2 worm cellular contexts compared by ENCODE assay signal in the genomic region with DNA sequence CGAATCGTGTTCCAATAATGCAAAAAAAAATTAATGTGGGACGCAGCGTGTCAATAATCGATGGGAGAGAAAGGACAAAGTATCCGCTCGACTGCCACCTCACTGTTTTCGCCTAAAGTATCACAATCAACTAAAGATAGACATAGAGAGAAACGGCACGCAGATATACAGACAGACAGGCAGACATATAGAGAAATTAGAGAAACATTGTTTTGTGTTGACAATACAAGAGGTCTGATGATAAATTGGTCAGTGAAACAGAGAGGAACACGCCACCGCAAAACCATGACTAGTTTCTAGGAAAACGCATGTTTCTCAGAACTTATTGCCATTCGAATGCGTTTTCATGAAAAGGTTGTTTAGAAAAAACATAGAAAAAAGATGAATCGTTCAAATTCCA.
A peak's percentile ranks its signal among the peaks of the same experiment; 100 is the strongest.
TF ChIP-seq lines count a peak whose summit lies in the region.

A gene (minus strand): TSS at position 137 of the 400 bp plus-strand sequence.

TF ChIP-seq in whole organism, L1 larva, 84 proteins besides CTCF, POLR2A, EP300 and RAD21 (continued from another document):
- TF ChIP-seq elt-3 (tag; optimal IDR thresholded peaks at IDR 0.05; lab: Kevin White, UChicago) (peak in 4 of 6 experiments; percentile 12 to 64 (median 52)), ama-1 (optimal IDR thresholded peaks at IDR 0.05; lab: Kevin White, UChicago) (no peak), lin-14 (GFP tag; optimal IDR thresholded peaks at IDR 0.05; lab: Kevin White, UChicago) (peak; percentile 85), lsy-2 (tag; optimal IDR thresholded peaks at IDR 0.05; lab: Kevin White, UChicago) (peak; percentile 8 to 49), nhr-12 (tag; optimal IDR thresholded peaks at IDR 0.05; lab: Kevin White, UChicago) (no peak), nhr-71 (tag; optimal IDR thresholded peaks at IDR 0.05; lab: Kevin White, UChicago) (peak; percentile 63)

TF ChIP-seq in whole organism, L4 larva, 104 proteins besides CTCF, POLR2A, EP300 and RAD21 (continued from another document):
- TF ChIP-seq nhr-11 (tag; optimal IDR thresholded peaks at IDR 0.05; lab: Kevin White, UChicago) (peak; percentile 64), lin-29 (GFP tag; IDR thresholded peaks at IDR 0.05; lab: Robert Waterston, UW) (no peak), nhr-111 (GFP tag; optimal IDR thresholded peaks at IDR 0.05; lab: Kevin White, UChicago) (no peak), dmd-8 (GFP tag; IDR thresholded peaks at IDR 0.05; lab: Robert Waterston, UW) (no peak), T20F7.1 (GFP tag; optimal IDR thresholded peaks at IDR 0.05; lab: Kevin White, UChicago) (no peak), duxl-1 (tag; optimal IDR thresholded peaks at IDR 0.05; lab: Kevin White, UChicago; ENCODE audit: poor library complexity) (no peak), pha-4 (GFP tag; IDR thresholded peaks at IDR 0.05; lab: Robert Waterston, UW) (no peak), pha-4 (tag; optimal IDR thresholded peaks at IDR 0.05; lab: Kevin White, UChicago) (no peak), lin-13 (GFP tag; optimal IDR thresholded peaks at IDR 0.05; lab: Kevin White, UChicago) (peak; percentile 16), Y75B8A.6 (GFP tag; IDR thresholded peaks at IDR 0.05; lab: Robert Waterston, UW) (no peak), mxl-2 (GFP tag; conservative IDR thresholded peaks at IDR 0.05; lab: Robert Waterston, UW) (no peak), jun-1 (tag; optimal IDR thresholded peaks at IDR 0.05; lab: Kevin White, UChicago) (no peak), mdl-1 (tag; optimal IDR thresholded peaks at IDR 0.05; lab: Kevin White, UChicago) (peak in 1 of 2 experiments; percentile 47), ceh-28 (tag; optimal IDR thresholded peaks at IDR 0.05; lab: Kevin White, UChicago) (no peak), daf-16 (GFP tag; optimal IDR thresholded peaks at IDR 0.05; lab: Kevin White, UChicago) (no peak), daf-16 (tag; optimal IDR thresholded peaks at IDR 0.05; lab: Kevin White, UChicago) (peak; percentile 93), D1046.2 (GFP tag; IDR thresholded peaks at IDR 0.05; lab: Robert Waterston, UW) (no peak), mes-2 (tag; optimal IDR thresholded peaks at IDR 0.05; lab: Kevin White, UChicago; ENCODE audit: poor library complexity, severe bottlenecking) (peak; percentile 29), ZK546.5 (tag; optimal IDR thresholded peaks at IDR 0.05; lab: Kevin White, UChicago) (no peak), dmd-9 (GFP tag; IDR thresholded peaks at IDR 0.05; lab: Robert Waterston, UW) (no peak), aha-1 (tag; lab: Kevin White, UChicago) (peak; percentile 77), zfp-3 (GFP tag; conservative IDR thresholded peaks at IDR 0.05; lab: Robert Waterston, UW) (no peak), nhr-237 (tag; optimal IDR thresholded peaks at IDR 0.05; lab: Kevin White, UChicago) (no peak), Y48G9A.11 (GFP tag; IDR thresholded peaks at IDR 0.05; lab: Robert Waterston, UW) (no peak)
